Worm (Caenorhabditis elegans) whole organism, early embryonic: ENCODE data around the gene srg-24.

Experiments used
- F13C5.2 ChIP-seq: sonication (generic microtip); optimal IDR thresholded peaks from 2 replicates; lab custom pipeline; 2017; ENCODE audit warnings: mild to moderate bottlenecking, missing genetic modification characterization, inconsistent platforms, missing compliant biosample characterization
- aly-1 ChIP-seq: sonication (generic microtip); optimal IDR thresholded peaks from 2 replicates; lab custom pipeline; 2016; ENCODE audit warnings: missing genetic modification characterization, missing compliant biosample characterization
- ama-1 ChIP-seq: fragments of 150-350 bp; optimal IDR thresholded peaks from 2 replicates; lab custom pipeline; 2014
- flt-1 ChIP-seq: fragments of 200-800 bp; sonication (Bioruptor generic); IDR thresholded peaks from 2 replicates; pipeline ENCODE4 v1.3.6; 2022; ENCODE audit warnings: missing genetic modification characterization, missing compliant biosample characterization
- hmbx-1 ChIP-seq: sonication (generic microtip); optimal IDR thresholded peaks from 2 replicates; lab custom pipeline; 2016; ENCODE audit warnings: mild to moderate bottlenecking, missing genetic modification characterization, missing compliant biosample characterization
- hmg-4 ChIP-seq: fragments of 200-800 bp; sonication (Bioruptor generic); optimal IDR thresholded peaks from 2 replicates; lab custom pipeline; 2018; ENCODE audit warnings: mild to moderate bottlenecking, missing genetic modification characterization, missing compliant biosample characterization
- hnd-1 ChIP-seq: sonication (generic microtip); optimal IDR thresholded peaks from 2 replicates; lab custom pipeline; 2016; ENCODE audit warnings: missing genetic modification characterization, missing compliant biosample characterization
- scrt-1 ChIP-seq: fragments of 200-800 bp; sonication (Bioruptor generic); IDR thresholded peaks from 2 replicates; pipeline ENCODE4 v1.3.6; 2022; ENCODE audit warnings: missing genetic modification characterization, missing compliant biosample characterization
- sea-1 ChIP-seq: fragments of 200-800 bp; sonication (Bioruptor generic); conservative IDR thresholded peaks from 2 replicates; pipeline ENCODE4 v1.3.6; 2022; ENCODE audit warnings: missing genetic modification characterization, missing compliant biosample characterization
- tbx-11 ChIP-seq: fragments of 200-800 bp; sonication (Bioruptor generic); IDR thresholded peaks from 2 replicates; pipeline ENCODE4 v1.3.6; 2022; ENCODE audit warnings: missing genetic modification characterization, missing compliant biosample characterization

DNA sequence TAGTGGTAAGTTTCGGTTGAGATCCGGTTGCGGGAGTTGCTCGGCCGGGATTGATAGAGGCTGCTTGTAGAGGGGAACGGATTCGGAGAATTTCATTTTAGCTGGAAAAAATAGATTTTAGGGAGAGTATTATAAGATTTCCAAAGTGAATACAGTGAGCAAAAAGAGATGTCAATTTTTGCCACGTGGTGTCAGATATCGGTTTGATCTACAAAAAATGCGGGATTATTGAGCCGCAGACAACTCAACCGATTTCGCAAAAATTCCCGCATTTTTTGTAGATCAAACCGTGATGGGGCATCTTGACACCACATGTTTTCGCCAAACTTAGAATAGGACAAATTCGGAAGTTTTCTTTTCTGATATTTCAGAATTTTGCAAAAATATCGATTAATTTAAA, 46.2 kb downstream of the srg-24 start, which contains the start of gene lido-13:
- no peak for TF ChIP-seq sea-1 (GFP tag; lab: Robert Waterston, UW)
- no peak for TF ChIP-seq F13C5.2 (tag; lab: Kevin White, UChicago)
- TF ChIP-seq hmbx-1, result no peak
- TF ChIP-seq aly-1 (tag; lab: Kevin White, UChicago), result no peak
- no peak for TF ChIP-seq flt-1 (GFP tag; lab: Robert Waterston, UW)
- TF ChIP-seq hmg-4 (GFP tag; lab: Kevin White, UChicago), result no peak
- no peak for TF ChIP-seq ama-1 (lab: Kevin White, UChicago)
- TF ChIP-seq scrt-1 (GFP tag; lab: Robert Waterston, UW), result no peak
- TF ChIP-seq tbx-11 (GFP tag; lab: Robert Waterston, UW), result no peak
- TF ChIP-seq hnd-1 (tag; lab: Kevin White, UChicago), result no peak
